Worm (Caenorhabditis elegans): Measurements from ENCODE around the gene isy-1.

DNA sequence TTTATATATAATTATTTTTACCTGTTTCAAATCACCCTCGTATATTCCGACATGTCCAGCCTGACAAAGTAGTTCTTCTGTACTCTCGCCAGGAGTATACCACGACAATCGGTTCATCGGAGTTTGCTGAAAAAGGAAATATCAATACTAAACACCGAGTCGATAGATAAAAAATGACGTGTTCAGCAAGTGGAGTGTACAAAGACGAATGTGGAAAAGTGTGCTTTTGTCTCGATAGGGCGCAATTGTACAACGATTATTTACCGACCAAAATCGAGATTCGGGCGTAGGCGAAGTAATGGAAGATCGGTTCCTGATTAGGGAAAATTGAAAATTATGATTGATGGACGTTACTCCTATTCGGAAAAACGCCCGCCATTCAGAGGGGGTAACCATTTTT lies 40.0 kb downstream of the isy-1 start, which contains the start of gene vps-36:
- TF ChIP-seq tab-1 (GFP tag; IDR thresholded peaks at IDR 0.05): no peak
- no peak for TF ChIP-seq flt-1 (GFP tag; IDR thresholded peaks at IDR 0.05)
- no peak for TF ChIP-seq ztf-23 (GFP tag; IDR thresholded peaks at IDR 0.05)
- no peak for TF ChIP-seq T22C8.4 (GFP tag; IDR thresholded peaks at IDR 0.05)
- no peak for TF ChIP-seq klf-2 (GFP tag; conservative IDR thresholded peaks at IDR 0.05)
- TF ChIP-seq ref-1 (GFP tag; conservative IDR thresholded peaks at IDR 0.05): no peak
